Fruit fly (Drosophila melanogaster) Kc167 (cell line): ENCODE data around the gene Ddc.

ENCODE experiments used
- Myc ChIP-seq: fragments of >200 bp; optimal IDR thresholded peaks from 2 replicates; lab custom pipeline; 2017; ENCODE audit warnings: missing external identifiers
- Sin3A ChIP-seq: fragments of >200 bp; optimal IDR thresholded peaks from 2 replicates; lab custom pipeline; 2018; ENCODE audit warnings: missing external identifiers
- h ChIP-seq: fragments of >200 bp; optimal IDR thresholded peaks from 3 replicates; lab custom pipeline; 2018; ENCODE audit warnings: missing external identifiers
- insv ChIP-seq: fragments of >200 bp; optimal IDR thresholded peaks from 3 replicates; lab custom pipeline; 2018; ENCODE audit warnings: missing external identifiers
- psq ChIP-seq: fragments of >200 bp; optimal IDR thresholded peaks from 2 replicates; lab custom pipeline; 2017; ENCODE audit warnings: missing external identifiers

DNA sequence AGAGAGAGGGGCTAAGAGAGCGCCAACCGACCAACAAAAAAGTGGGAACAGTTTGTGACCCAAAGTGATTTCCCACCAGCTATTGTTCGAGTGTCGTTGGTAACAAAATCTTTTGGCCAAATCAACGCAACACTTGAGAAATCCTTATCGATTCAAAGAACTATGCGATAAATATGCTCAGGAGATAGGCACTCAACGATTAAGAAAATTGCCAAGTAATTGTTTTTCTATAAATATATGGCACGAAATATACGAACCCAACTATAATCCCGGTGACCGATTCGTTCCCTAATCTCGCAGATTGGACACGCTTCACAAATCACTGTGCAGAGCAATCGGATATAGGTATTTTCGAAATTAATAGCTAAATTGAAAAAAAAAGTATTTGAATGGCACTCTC, 9.0 kb downstream of the Ddc start:
- no peak for TF ChIP-seq insv
- TF ChIP-seq Myc (lab: Kevin White, UChicago): no peak
- no peak for TF ChIP-seq psq (lab: Kevin White, UChicago)
- no peak for TF ChIP-seq Sin3A
- TF ChIP-seq h: no peak
